Fruit fly (Drosophila melanogaster) whole organism, wandering third instar larva: Measurements from ENCODE around the gene ph-d.
A peak's percentile ranks its signal among the peaks of the same experiment; 100 is the strongest.

Source experiments
- CG32264 ChIP-seq: fragments of 200-800 bp; sonication (Bioruptor generic); optimal IDR thresholded peaks from 2 replicates; lab custom pipeline; 2016; ENCODE audit warnings: missing biosample characterization, missing genetic modification characterization
- CG9705 ChIP-seq: fragments of 200-800 bp; sonication (Bioruptor generic); optimal IDR thresholded peaks from 2 replicates; lab custom pipeline; 2018; ENCODE audit warnings: missing biosample characterization, mild to moderate bottlenecking, missing genetic modification characterization
- CrebA ChIP-seq: fragments of 200-800 bp; sonication (Bioruptor generic); optimal IDR thresholded peaks from 2 replicates; lab custom pipeline; 2016; ENCODE audit warnings: missing biosample characterization, mild to moderate bottlenecking, missing genetic modification characterization, borderline replicate concordance
- Hr78 ChIP-seq: fragments of >200 bp; optimal IDR thresholded peaks from 2 replicates; lab custom pipeline; 2017; ENCODE audit warnings: missing biosample characterization, missing genetic modification characterization
- OdsH ChIP-seq: fragments of 200-800 bp; sonication (Bioruptor generic); optimal IDR thresholded peaks from 2 replicates; lab custom pipeline; 2016; ENCODE audit warnings: missing biosample characterization, mild to moderate bottlenecking, missing genetic modification characterization
- Sp1 ChIP-seq: fragments of 200-800 bp; sonication (Bioruptor generic); optimal IDR thresholded peaks from 3 replicates; lab custom pipeline; 2019; ENCODE audit warnings: missing biosample characterization, mild to moderate bottlenecking, missing genetic modification characterization, moderate library complexity
- dl ChIP-seq, 2 experiments: fragments of 175-275, 200-275 bp in 1 of 2; fragments of 200-275 bp in 1 of 2; sonication (Bioruptor generic); optimal IDR thresholded peaks; lab custom pipeline; 2018; ENCODE audit warnings: mild to moderate bottlenecking in 2 of 2, missing biosample characterization in 2 of 2, missing genetic modification characterization in 2 of 2, moderate library complexity in 2 of 2; ENCODE audit not compliant: partially characterized antibody in 2 of 2, insufficient read depth in 1 of 2
- foxo ChIP-seq, 2 experiments: fragments of 200-800 bp; sonication (Bioruptor generic); optimal IDR thresholded peaks; 2 replicates in 1 of 2; 3 replicates in 1 of 2; lab custom pipeline; 2016 to 2017; ENCODE audit warnings: missing biosample characterization in 2 of 2, missing genetic modification characterization in 2 of 2
- fru ChIP-seq: fragments of 200-800 bp; sonication (Bioruptor generic); optimal IDR thresholded peaks from 3 replicates; lab custom pipeline; 2016; ENCODE audit warnings: missing biosample characterization, mild to moderate bottlenecking, missing genetic modification characterization
- jim ChIP-seq: fragments of 175-275, 200-325 bp; sonication (Bioruptor generic); optimal IDR thresholded peaks from 2 replicates; lab custom pipeline; 2016; ENCODE audit warnings: missing biosample characterization, mild to moderate bottlenecking, missing genetic modification characterization
- pan ChIP-seq: fragments of >200 bp; optimal IDR thresholded peaks from 2 replicates; lab custom pipeline; 2017
- usp ChIP-seq: fragments of >200 bp; optimal IDR thresholded peaks from 2 replicates; lab custom pipeline; 2017; ENCODE audit warnings: missing biosample characterization, missing genetic modification characterization
- woc ChIP-seq: sonication (Bioruptor generic); optimal IDR thresholded peaks from 2 replicates; lab custom pipeline; 2016; ENCODE audit warnings: missing biosample characterization, mild to moderate bottlenecking, missing genetic modification characterization

DNA sequence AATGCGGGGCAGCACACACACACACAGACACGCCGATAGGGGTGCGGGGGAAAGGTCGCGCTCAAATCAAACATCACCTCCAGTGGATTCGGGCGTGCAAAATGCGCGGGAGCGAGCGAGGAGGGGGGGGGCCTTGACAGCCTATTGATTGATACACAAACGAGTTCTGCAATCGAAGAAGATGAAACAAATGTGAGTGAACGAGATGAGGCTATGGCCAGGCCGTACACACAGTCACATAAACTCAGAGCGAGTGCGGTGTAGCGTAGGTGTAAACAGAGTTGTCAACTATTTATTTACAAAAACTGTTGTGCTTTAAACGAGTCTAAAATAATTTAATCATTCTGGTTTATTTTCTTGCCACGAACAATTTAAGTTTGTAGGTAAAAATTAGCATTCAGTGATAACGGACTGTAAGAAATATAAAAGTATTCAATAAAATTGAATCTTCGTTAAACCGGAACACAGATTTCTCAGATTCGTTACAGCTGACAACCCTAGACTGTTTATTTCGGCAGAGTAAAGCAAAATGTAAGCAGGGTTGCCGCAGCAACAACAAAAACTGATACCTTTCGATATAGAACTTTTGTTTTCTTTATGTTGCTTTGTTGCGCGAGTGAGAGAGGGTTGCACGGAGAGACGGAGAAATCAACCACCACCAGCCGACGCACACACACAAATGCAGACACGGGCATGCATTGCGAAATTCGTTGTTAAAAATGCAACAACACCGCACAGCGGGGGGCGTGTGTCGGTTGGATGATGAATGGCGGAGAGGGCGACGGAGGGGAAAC lies 12.1 kb upstream of the ph-d start:
- no peak for TF ChIP-seq usp
- TF ChIP-seq CG9705, result peak; percentile 94
- TF ChIP-seq pan (lab: Kevin White, UChicago), result no peak
- TF ChIP-seq dl (GFP tag; optimal IDR thresholded peaks at IDR 0.05; lab: Kevin White, UChicago; ENCODE audit: insufficient read depth in 1 of 2, partially characterized antibody in 2 of 2), result peak in 1 of 2 experiments; percentile 55
- TF ChIP-seq CG32264, result peak; percentile 58
- peak; percentile 88 for TF ChIP-seq woc (GFP tag; lab: Kevin White, UChicago)
- TF ChIP-seq fru (GFP tag; lab: Kevin White, UChicago), result peak; percentile 94
- TF ChIP-seq Hr78 (GFP tag; lab: Kevin White, UChicago), result no peak
- TF ChIP-seq CrebA, result peak; percentile 66
- TF ChIP-seq OdsH, result peak; percentile 92
- peak; percentile 96 for TF ChIP-seq Sp1 (GFP tag; lab: Kevin White, UChicago)
- peak; percentile 37 to 94 for TF ChIP-seq foxo (GFP tag; optimal IDR thresholded peaks at IDR 0.05; lab: Kevin White, UChicago)
- TF ChIP-seq jim (GFP tag; lab: Kevin White, UChicago), result peak; percentile 82
